Worm (Caenorhabditis elegans) whole organism, L4 larva: ENCODE data around the gene fbxa-163.

Source experiments
- F10B5.3 ChIP-seq: sonication (generic microtip); optimal IDR thresholded peaks from 2 replicates; lab custom pipeline; 2016; ENCODE audit warnings: mild to moderate bottlenecking, missing genetic modification characterization, missing compliant biosample characterization
- R02D3.7 ChIP-seq: fragments of 150-350 bp; sonication (generic microtip); optimal IDR thresholded peaks from 3 replicates; lab custom pipeline; 2014; ENCODE audit warnings: missing biosample characterization, missing genetic modification characterization
- Y105C5A.15 ChIP-seq: fragments of 200-800 bp; sonication (Bioruptor generic); IDR thresholded peaks from 2 replicates; pipeline ENCODE4 v1.3.6; 2022; ENCODE audit warnings: missing genetic modification characterization, missing compliant biosample characterization
- lin-39 ChIP-seq: fragments of 150-350 bp; optimal IDR thresholded peaks from 2 replicates; lab custom pipeline; 2014; ENCODE audit warnings: missing biosample characterization, missing genetic modification reagents, missing genetic modification characterization
- madf-9 ChIP-seq: fragments of 200-800 bp; sonication (Bioruptor generic); conservative IDR thresholded peaks from 2 replicates; pipeline ENCODE4 v1.3.6; 2022; ENCODE audit warnings: missing genetic modification reagents, missing genetic modification characterization, missing compliant biosample characterization
- mep-1 ChIP-seq: fragments of 150-350 bp; sonication (generic microtip); optimal IDR thresholded peaks from 3 replicates; lab custom pipeline; 2014; ENCODE audit warnings: missing biosample characterization, missing genetic modification characterization
- nhr-25 ChIP-seq: sonication (generic microtip); optimal IDR thresholded peaks from 2 replicates; lab custom pipeline; 2017; ENCODE audit warnings: missing genetic modification characterization, mild to moderate bottlenecking, missing compliant biosample characterization, antibody characterized with exemption, moderate library complexity, borderline replicate concordance; ENCODE audit not compliant: insufficient read depth
- nhr-28 ChIP-seq: fragments of 150-350 bp; optimal IDR thresholded peaks from 2 replicates; lab custom pipeline; 2014; ENCODE audit warnings: missing biosample characterization, missing genetic modification characterization
- nhr-77 ChIP-seq: fragments of 150-350 bp; optimal IDR thresholded peaks from 2 replicates; lab custom pipeline; 2014; ENCODE audit warnings: missing biosample characterization, missing genetic modification characterization
- skn-1 ChIP-seq: fragments of 150-350 bp; optimal IDR thresholded peaks from 2 replicates; lab custom pipeline; 2014; ENCODE audit warnings: missing biosample characterization, missing genetic modification characterization
- spr-1 ChIP-seq: sonication (generic microtip); optimal IDR thresholded peaks from 2 replicates; lab custom pipeline; 2016; ENCODE audit warnings: mild to moderate bottlenecking, missing genetic modification characterization, missing compliant biosample characterization
- unc-62 ChIP-seq, 3 experiments: fragments of 150-350 bp in 1 of 3; sonication (generic microtip); optimal IDR thresholded peaks in 2 of 3; peaks in 1 of 3; 1 replicate in 1 of 3; 2 replicates in 2 of 3; lab custom pipeline; 2014 to 2017; ENCODE audit warnings: missing biosample characterization in 3 of 3, missing genetic modification characterization in 3 of 3, missing genetic modification reagents in 3 of 3, missing genotype in 1 of 3

- TF ChIP-seq spr-1 (tag; lab: Kevin White, UChicago) (no peak), R02D3.7 (tag; lab: Kevin White, UChicago) (no peak), madf-9 (GFP tag; lab: Robert Waterston, UW) (no peak), nhr-77 (tag; lab: Kevin White, UChicago) (no peak), F10B5.3 (tag; lab: Kevin White, UChicago) (no peak), Y105C5A.15 (GFP tag; lab: Robert Waterston, UW) (no peak), nhr-28 (no peak), nhr-25 (tag; lab: Kevin White, UChicago) (no peak), skn-1 (tag; lab: Kevin White, UChicago) (no peak), lin-39 (tag; lab: Kevin White, UChicago) (no peak), mep-1 (no peak), unc-62 (GFP tag; optimal IDR thresholded peaks at IDR 0.05 in 1 of 2; lab: Kevin White, UChicago) (peak in 1 of 2 experiments; percentile 41), unc-62 (tag; optimal IDR thresholded peaks at IDR 0.05; lab: Kevin White, UChicago) (no peak)
Observed at ce11 chrII:1560839-1561238, 49.7 kb downstream of the fbxa-163 start.
